Worm (Caenorhabditis elegans) whole organism, midembryonic: ENCODE results near the gene F38H4.5.
A peak's percentile ranks its signal among the peaks of the same experiment; 100 is the strongest.

Experiments
- T22C8.4 ChIP-seq: fragments of 200-800 bp; sonication (Bioruptor generic); IDR thresholded peaks from 2 replicates; pipeline ENCODE4 v1.3.6; 2022; ENCODE audit warnings: missing genetic modification characterization, missing compliant biosample characterization
- cog-1 ChIP-seq: sonication (generic microtip); optimal IDR thresholded peaks from 2 replicates; lab custom pipeline; 2016; ENCODE audit warnings: missing genetic modification characterization, missing compliant biosample characterization
- flt-1 ChIP-seq: fragments of 200-800 bp; sonication (Bioruptor generic); IDR thresholded peaks from 2 replicates; pipeline ENCODE4 v1.3.6; 2022; ENCODE audit warnings: missing genetic modification characterization, missing compliant biosample characterization
- klf-2 ChIP-seq: fragments of 200-800 bp; sonication (Bioruptor generic); conservative IDR thresholded peaks from 2 replicates; pipeline ENCODE4 v1.3.6; 2022; ENCODE audit warnings: missing genetic modification reagents, missing genetic modification characterization, missing compliant biosample characterization
- med-1 ChIP-seq: sonication (generic microtip); optimal IDR thresholded peaks from 2 replicates; lab custom pipeline; 2017; ENCODE audit warnings: missing genetic modification characterization, mild to moderate bottlenecking, missing compliant biosample characterization, antibody characterized with exemption, missing genetic modification reagents; ENCODE audit not compliant: insufficient read depth
- ref-1 ChIP-seq: fragments of 200-800 bp; sonication (Bioruptor generic); conservative IDR thresholded peaks from 2 replicates; pipeline ENCODE4 v1.3.6; 2022; ENCODE audit warnings: missing genetic modification reagents, missing genetic modification characterization, missing compliant biosample characterization
- tab-1 ChIP-seq: fragments of 200-800 bp; sonication (Bioruptor generic); IDR thresholded peaks from 2 replicates; pipeline ENCODE4 v1.3.6; 2022; ENCODE audit warnings: missing genetic modification characterization, missing compliant biosample characterization
- ztf-23 ChIP-seq: fragments of 200-800 bp; sonication (Bioruptor generic); IDR thresholded peaks from 2 replicates; pipeline ENCODE4 v1.3.6; 2022; ENCODE audit warnings: missing genetic modification reagents, missing genetic modification characterization, missing compliant biosample characterization
- ztf-29 ChIP-seq: fragments of 200-800 bp; sonication (Bioruptor generic); IDR thresholded peaks from 2 replicates; pipeline ENCODE4 v1.3.6; 2022; ENCODE audit warnings: missing genetic modification reagents, missing genetic modification characterization, missing compliant biosample characterization

F38H4.5 gene

ce11 chrIV:11851882-11852281, at the start of gene F38H4.5:
Gene F38H4.5, plus strand, starts transcription at chrIV:11852182.
- no peak for TF ChIP-seq T22C8.4
- no peak for TF ChIP-seq ref-1
- TF ChIP-seq flt-1 (GFP tag; lab: Robert Waterston, UW) = no peak
- TF ChIP-seq ztf-29 = no peak
- TF ChIP-seq med-1 (GFP tag; lab: Kevin White, UChicago) = no peak
- no peak for TF ChIP-seq klf-2 (GFP tag; lab: Robert Waterston, UW)
- no peak for TF ChIP-seq ztf-23 (GFP tag; lab: Robert Waterston, UW)

DNA sequence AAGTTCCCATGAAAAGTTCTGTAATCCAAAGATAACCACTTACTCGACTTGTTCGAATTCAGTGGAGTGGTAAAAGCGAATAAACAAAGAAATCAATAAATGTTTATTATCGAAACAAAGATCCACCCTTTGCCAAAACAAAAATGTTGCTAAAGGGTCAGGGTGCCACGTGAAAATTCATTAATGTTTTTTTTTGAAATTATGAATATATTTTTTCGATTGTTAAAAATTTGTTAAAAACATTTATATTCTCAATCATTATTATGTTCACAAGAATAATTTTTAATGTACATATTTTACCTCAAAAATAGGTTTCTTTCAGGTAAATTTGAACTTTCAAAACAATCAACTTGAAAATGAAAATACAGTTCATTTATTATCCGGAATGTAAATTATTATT, 48.9 kb upstream of the F38H4.5 start, which contains the start of gene H01G02.4:
Gene H01G02.4, minus strand, starts transcription at position 101 of the 400 bp plus-strand sequence.
- TF ChIP-seq klf-2 (GFP tag; lab: Robert Waterston, UW) (no peak), T22C8.4 (no peak), ref-1 (no peak), cog-1 (tag; lab: Kevin White, UChicago) (no peak), tab-1 (GFP tag; lab: Robert Waterston, UW) (no peak), ztf-29 (no peak), med-1 (GFP tag; lab: Kevin White, UChicago) (no peak), flt-1 (GFP tag; lab: Robert Waterston, UW) (no peak), ztf-23 (GFP tag; lab: Robert Waterston, UW) (no peak)

DNA sequence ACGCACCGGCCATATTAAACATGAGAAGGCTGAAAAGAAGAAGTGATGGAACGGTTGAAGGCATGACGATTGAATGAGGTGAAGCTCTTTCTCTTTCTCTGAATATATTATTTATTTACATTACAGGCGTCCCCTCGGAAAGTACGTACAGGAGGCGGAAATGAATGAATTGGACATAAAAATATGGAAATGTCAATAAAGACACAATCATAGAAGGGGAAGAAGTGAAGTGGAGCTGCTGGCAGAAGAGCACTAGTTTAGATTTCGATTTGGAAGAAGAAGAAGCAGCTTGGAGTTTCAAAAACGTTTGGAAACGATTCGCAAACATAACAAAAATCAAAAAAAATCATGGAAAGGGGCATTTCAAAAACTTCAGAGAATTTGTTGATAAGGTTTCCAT, 47.9 kb upstream of the F38H4.5 start, which contains the start of gene H01G02.1:
Gene H01G02.1, minus strand, starts transcription at position 101 of the 400 bp plus-strand sequence.
- TF ChIP-seq med-1 (GFP tag; lab: Kevin White, UChicago) (no peak), tab-1 (GFP tag; lab: Robert Waterston, UW) (no peak), T22C8.4 (no peak), ztf-29 (no peak), klf-2 (GFP tag; lab: Robert Waterston, UW) (no peak), flt-1 (GFP tag; lab: Robert Waterston, UW) (no peak), cog-1 (tag; lab: Kevin White, UChicago) (no peak), ref-1 (no peak), ztf-23 (GFP tag; lab: Robert Waterston, UW) (no peak)

DNA sequence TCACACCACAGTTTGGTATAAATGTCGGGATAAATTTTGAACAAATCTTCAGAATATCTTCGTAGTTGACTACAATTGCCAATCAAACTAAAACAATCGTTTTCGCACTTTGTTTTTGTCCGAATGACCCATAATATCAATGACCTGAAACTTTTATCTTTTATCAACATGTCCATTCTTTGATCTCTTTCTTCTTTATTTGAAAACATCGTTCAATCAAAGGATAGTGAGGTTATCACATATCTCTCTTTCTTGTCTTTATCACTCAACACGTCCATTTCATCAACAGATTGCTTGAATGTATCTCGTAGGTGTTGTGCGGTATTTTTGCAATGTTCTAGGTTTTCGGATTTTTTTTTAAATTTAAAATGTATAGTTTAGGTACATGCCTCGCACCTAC, 42.9 kb upstream of the F38H4.5 start:
- TF ChIP-seq T22C8.4 = no peak
- TF ChIP-seq flt-1 (GFP tag; lab: Robert Waterston, UW) = no peak
- TF ChIP-seq tab-1 (GFP tag; lab: Robert Waterston, UW) = no peak
- no peak for TF ChIP-seq cog-1 (tag; lab: Kevin White, UChicago)
- no peak for TF ChIP-seq ref-1
- no peak for TF ChIP-seq med-1 (GFP tag; lab: Kevin White, UChicago)
- no peak for TF ChIP-seq ztf-29
- TF ChIP-seq klf-2 (GFP tag; lab: Robert Waterston, UW) = no peak
- TF ChIP-seq ztf-23 (GFP tag; lab: Robert Waterston, UW) = no peak

DNA sequence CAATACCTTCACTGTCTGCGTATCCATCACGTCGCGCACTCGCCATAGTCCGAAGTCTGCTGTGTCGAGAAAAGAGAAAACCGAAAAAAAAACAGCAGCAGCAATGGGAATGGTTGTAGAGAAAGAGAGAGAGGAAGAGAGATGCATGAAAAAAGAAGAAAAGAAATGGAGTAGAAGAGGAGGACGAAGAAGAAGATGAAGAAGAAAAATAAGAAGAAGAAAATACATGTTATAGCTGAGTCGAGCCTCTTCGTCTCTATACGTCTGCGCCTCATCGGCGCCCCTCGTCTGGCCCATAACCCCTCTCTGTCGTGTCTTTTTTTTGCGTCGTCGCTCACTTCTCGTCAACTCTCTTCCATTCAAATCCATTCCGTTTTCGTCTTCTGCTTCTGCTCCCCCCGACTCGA, 42.3 kb upstream of the F38H4.5 start:
- TF ChIP-seq flt-1 (GFP tag; lab: Robert Waterston, UW) (0 out of 2 replicates have a peak, but pooled peaks have one; percentile 10), cog-1 (tag; lab: Kevin White, UChicago) (peak; percentile 31), ztf-29 (no peak)

DNA sequence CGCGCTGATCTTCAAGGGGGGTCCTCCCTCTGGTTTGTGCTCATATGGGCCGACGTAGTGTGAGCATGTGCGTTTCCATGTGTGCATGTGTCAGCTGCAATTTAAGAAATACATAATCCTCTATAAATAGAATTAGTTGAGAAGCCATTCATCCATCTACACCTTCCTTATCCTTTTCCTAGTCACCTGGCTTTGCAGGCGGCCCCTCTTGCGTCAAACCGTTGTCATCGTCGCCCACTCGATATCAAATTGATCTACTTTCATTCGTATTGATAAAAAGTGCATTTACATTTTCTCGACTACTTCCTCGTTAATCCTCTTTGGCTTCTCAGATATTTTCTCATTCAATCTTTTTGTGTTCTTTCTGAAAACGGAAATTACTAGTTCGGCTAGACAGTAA, 40.0 kb upstream of the F38H4.5 start:
- no peak for TF ChIP-seq cog-1 (tag; lab: Kevin White, UChicago)

- TF ChIP-seq T22C8.4 (no peak), ztf-23 (GFP tag; lab: Robert Waterston, UW) (no peak), ztf-29 (no peak), klf-2 (GFP tag; lab: Robert Waterston, UW) (no peak), flt-1 (GFP tag; lab: Robert Waterston, UW) (no peak), tab-1 (GFP tag; lab: Robert Waterston, UW) (no peak), ref-1 (no peak), med-1 (GFP tag; lab: Kevin White, UChicago) (no peak), cog-1 (tag; lab: Kevin White, UChicago) (no peak)
These were observed 38.1 kb upstream of the F38H4.5 start, which contains the start of gene M117.1 for ce11 chrIV:11813901-11814300. Gene M117.1, plus strand, starts transcription at chrIV:11814247.

ce11 chrIV:11820067-11820913, 31.7 kb upstream of the F38H4.5 start:
- TF ChIP-seq ztf-23 (GFP tag; lab: Robert Waterston, UW) (no peak), flt-1 (GFP tag; lab: Robert Waterston, UW) (no peak), ref-1 (no peak), tab-1 (GFP tag; lab: Robert Waterston, UW) (no peak), klf-2 (GFP tag; lab: Robert Waterston, UW) (no peak), med-1 (GFP tag; lab: Kevin White, UChicago) (no peak), ztf-29 (no peak), cog-1 (tag; lab: Kevin White, UChicago) (no peak), T22C8.4 (no peak)

DNA sequence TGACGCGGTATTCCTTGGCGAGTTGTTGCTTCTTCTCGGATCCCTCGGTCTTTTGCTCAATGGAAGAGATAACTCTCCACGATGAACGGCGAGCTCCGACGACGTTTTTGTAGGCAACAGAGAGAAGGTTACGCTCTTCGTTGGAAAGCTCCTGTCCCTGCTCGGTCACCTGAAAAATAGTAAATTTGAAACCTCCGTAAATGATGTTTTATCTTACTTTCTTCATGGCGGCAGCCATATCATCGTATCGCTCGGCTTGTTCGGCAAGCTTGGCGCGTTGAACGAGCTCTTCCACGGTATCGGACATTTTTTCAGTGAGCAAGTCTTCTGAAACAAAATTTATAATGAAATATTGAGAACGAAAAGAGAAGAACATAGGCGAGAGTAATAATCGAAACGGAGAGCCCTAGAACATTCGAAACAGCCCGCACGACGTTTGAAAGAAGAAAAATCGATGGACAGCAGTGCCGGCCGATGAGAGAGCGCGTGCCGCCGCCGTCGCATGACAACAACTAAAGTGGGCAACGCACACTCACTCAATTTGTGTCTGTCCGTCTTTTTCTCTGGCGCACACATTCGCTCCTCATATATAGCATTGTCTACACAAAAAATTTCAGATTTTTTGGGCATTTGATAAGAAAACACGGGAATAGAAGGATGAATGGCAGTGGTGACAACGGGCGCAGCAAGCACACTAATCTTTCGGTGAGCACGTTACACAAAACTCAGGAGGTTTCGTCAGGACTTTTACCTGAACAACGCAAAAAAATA, 30.2 kb upstream of the F38H4.5 start, which contains the start of the genes par-5 and M117.3:
Gene par-5, minus strand, starts transcription at position 334 of the 771 bp plus-strand sequence.
Gene M117.3, plus strand, starts transcription at position 616 of the 771 bp plus-strand sequence.
- no peak for TF ChIP-seq klf-2 (GFP tag; lab: Robert Waterston, UW)
- no peak for TF ChIP-seq tab-1 (GFP tag; lab: Robert Waterston, UW)
- TF ChIP-seq med-1 (GFP tag; lab: Kevin White, UChicago) = no peak
- TF ChIP-seq ztf-23 (GFP tag; lab: Robert Waterston, UW) = no peak
- TF ChIP-seq flt-1 (GFP tag; lab: Robert Waterston, UW) = 0 out of 2 replicates have a peak, but pooled peaks have one; percentile 11
- no peak for TF ChIP-seq ref-1
- no peak for TF ChIP-seq ztf-29
- TF ChIP-seq T22C8.4 = peak; percentile 73
- TF ChIP-seq cog-1 (tag; lab: Kevin White, UChicago) = peak; percentile 56
